Worm (Caenorhabditis elegans): ENCODE results near the gene fem-1.
A peak's percentile ranks its signal among the peaks of the same experiment; 100 is the strongest.

fem-1 gene

DNA sequence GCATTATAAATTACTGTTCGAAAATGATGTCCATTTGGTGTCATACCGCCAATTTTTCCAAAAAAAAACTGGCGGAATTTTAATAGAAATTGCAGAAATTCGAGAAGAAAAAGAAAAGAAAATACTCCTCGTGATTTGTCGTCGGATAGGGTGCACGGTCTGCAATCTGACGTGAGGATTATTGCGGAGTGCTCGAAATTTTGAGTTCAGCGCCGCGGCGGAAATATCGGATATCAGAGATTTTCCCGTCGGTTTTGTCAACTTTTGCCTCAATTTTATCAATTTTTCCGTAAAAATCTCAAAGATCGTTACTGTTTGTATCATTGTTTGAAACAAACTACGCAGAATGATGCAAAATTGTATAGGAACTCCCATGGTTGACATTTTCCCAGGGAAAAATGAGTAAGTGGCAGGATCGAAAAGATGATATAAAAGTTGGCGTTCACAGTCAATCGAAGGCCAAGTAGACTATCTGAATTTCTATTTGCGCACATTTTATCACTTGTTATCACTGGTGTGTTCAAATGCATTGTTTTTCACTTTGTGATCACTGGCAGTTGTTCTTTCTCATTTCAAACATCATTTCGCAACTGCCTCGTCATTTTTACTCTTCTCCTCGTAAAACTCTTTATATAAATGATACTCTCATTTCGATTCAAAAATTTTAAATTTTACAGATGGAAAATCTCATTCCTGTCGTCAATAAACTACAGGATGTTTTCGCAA lies at the start of gene fem-1, which contains the start of gene drp-1:
fem-1 (minus strand) TSS at position 150 of the 726 bp plus-strand sequence.
drp-1 (plus strand) TSS at position 676 of the 726 bp plus-strand sequence.
- TF ChIP-seq hlh-4 (tag; optimal IDR thresholded peaks at IDR 0.05) (no peak), ztf-4 (tag; optimal IDR thresholded peaks at IDR 0.05) (no peak), irx-1 (tag; optimal IDR thresholded peaks at IDR 0.05) (no peak), aha-1 (tag; optimal IDR thresholded peaks at IDR 0.05) (no peak), zip-4 (GFP tag; optimal IDR thresholded peaks at IDR 0.05) (no peak), elt-2 (tag; optimal IDR thresholded peaks at IDR 0.05) (no peak), ama-1 (optimal IDR thresholded peaks at IDR 0.05) (no peak), ceh-82 (tag; optimal IDR thresholded peaks at IDR 0.05) (peak in 2 of 3 experiments; percentile 9 to 23), mdl-1 (tag; optimal IDR thresholded peaks at IDR 0.05) (peak in 1 of 2 experiments; percentile 6), fkh-8 (tag; optimal IDR thresholded peaks at IDR 0.05) (no peak), swsn-7 (tag; optimal IDR thresholded peaks at IDR 0.05) (peak; percentile 27), rnt-1 (tag; optimal IDR thresholded peaks at IDR 0.05) (peak; percentile 18), Y116A8C.19 (tag; optimal IDR thresholded peaks at IDR 0.05; ENCODE audit: borderline replicate concordance) (no peak), vab-15 (tag; optimal IDR thresholded peaks at IDR 0.05) (no peak), mab-9 (GFP tag; IDR thresholded peaks at IDR 0.05) (no peak), snpc-4 (tag; optimal IDR thresholded peaks at IDR 0.05) (no peak), efl-1 (optimal IDR thresholded peaks at IDR 0.05) (peak; percentile 25 to 43), efl-1 (GFP tag; optimal IDR thresholded peaks at IDR 0.05 in 1 of 2) (peak; percentile 47 to 92), jun-1 (tag; optimal IDR thresholded peaks at IDR 0.05) (no peak), blmp-1 (tag; optimal IDR thresholded peaks at IDR 0.05) (no peak), unc-130 (tag; optimal IDR thresholded peaks at IDR 0.05) (no peak), lin-35 (GFP tag; optimal IDR thresholded peaks at IDR 0.05) (peak; percentile 21 to 53), unc-30 (tag; optimal IDR thresholded peaks at IDR 0.05) (no peak), aly-2 (tag; optimal IDR thresholded peaks at IDR 0.05) (no peak), pax-3 (tag; optimal IDR thresholded peaks at IDR 0.05) (no peak), dsc-1 (tag; optimal IDR thresholded peaks at IDR 0.05) (peak; percentile 20), ztf-11 (tag; optimal IDR thresholded peaks at IDR 0.05) (no peak), unc-62 (GFP tag; optimal IDR thresholded peaks at IDR 0.05) (no peak), fkh-4 (tag; optimal IDR thresholded peaks at IDR 0.05; ENCODE audit: borderline replicate concordance) (no peak), F16B12.6 (tag; optimal IDR thresholded peaks at IDR 0.05) (peak; percentile 95), mep-1 (tag; optimal IDR thresholded peaks at IDR 0.05) (no peak), hpl-2 (GFP tag; optimal IDR thresholded peaks at IDR 0.05) (no peak), nhr-85 (tag) (no peak), ces-1 (GFP tag; optimal IDR thresholded peaks at IDR 0.05) (no peak), lin-13 (GFP tag; optimal IDR thresholded peaks at IDR 0.05) (no peak), efl-3 (GFP tag; optimal IDR thresholded peaks at IDR 0.05) (no peak), zag-1 (tag; optimal IDR thresholded peaks at IDR 0.05) (no peak), ets-5 (GFP tag; IDR thresholded peaks at IDR 0.05) (no peak), lin-14 (GFP tag; optimal IDR thresholded peaks at IDR 0.05) (no peak), ceh-8 (GFP tag; optimal IDR thresholded peaks at IDR 0.05) (no peak), lin-15B (tag; optimal IDR thresholded peaks at IDR 0.05) (no peak), nhr-47 (tag; optimal IDR thresholded peaks at IDR 0.05) (peak; percentile 24), ceh-88 (GFP tag; IDR thresholded peaks at IDR 0.05) (no peak), lin-39 (tag; optimal IDR thresholded peaks at IDR 0.05) (no peak), grh-1 (GFP tag; IDR thresholded peaks at IDR 0.05) (no peak), C34B4.2 (tag; optimal IDR thresholded peaks at IDR 0.05) (no peak), unc-86 (tag; optimal IDR thresholded peaks at IDR 0.05) (no peak), skn-1 (tag; optimal IDR thresholded peaks at IDR 0.05) (peak; percentile 4), nhr-20 (tag; optimal IDR thresholded peaks at IDR 0.05) (no peak), C04F5.9 (tag; optimal IDR thresholded peaks at IDR 0.05) (no peak), pag-3 (tag; optimal IDR thresholded peaks at IDR 0.05; ENCODE audit: borderline replicate concordance, insufficient read depth) (no peak), isw-1 (GFP tag; IDR thresholded peaks at IDR 0.05) (no peak), nhr-19 (GFP tag; conservative IDR thresholded peaks at IDR 0.05) (no peak)
